Fruit fly (Drosophila melanogaster): Measurements from ENCODE around the gene CG7084.

DNA sequence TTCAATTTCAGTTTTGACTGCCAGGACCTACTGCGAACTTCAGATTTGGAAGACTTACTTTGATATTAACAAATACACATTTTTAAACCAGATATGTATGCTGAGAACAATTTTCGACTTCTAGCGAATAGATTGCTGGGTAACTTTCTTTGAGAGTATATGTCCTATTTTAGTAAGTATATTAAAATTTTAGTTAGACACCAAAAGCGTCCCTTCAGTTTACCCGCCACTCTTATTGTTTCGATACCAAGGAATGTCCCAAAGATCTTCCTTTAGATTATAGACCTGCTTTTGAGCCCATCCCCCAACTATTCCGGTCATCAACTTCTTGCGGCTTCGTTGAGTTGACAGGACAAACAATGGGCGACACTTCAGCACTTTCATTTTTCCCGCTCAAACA is 41.6 kb downstream of the CG7084 start, which contains the start of gene CG5388:
- TF ChIP-seq CG8478 (optimal IDR thresholded peaks at IDR 0.05) = no peak
- TF ChIP-seq CTCF (optimal IDR thresholded peaks at IDR 0.05) = no peak
